Fruit fly (Drosophila melanogaster) whole organism, adult: ENCODE measurements around the gene Txl.

ENCODE experiments used
- CG11617 ChIP-seq: fragments of 200-800 bp; sonication (Bioruptor generic); optimal IDR thresholded peaks from 2 replicates; lab custom pipeline; 2017; ENCODE audit warnings: mild to moderate bottlenecking, missing biosample characterization, missing genetic modification reagents, missing genetic modification characterization
- CG12768 ChIP-seq: fragments of 200-800 bp; sonication (Bioruptor generic); optimal IDR thresholded peaks from 2 replicates; lab custom pipeline; 2017; ENCODE audit warnings: missing biosample characterization, missing genetic modification characterization, mild to moderate bottlenecking, moderate library complexity, missing genetic modification reagents
- CG14711 ChIP-seq: fragments of 200-800 bp; sonication (Bioruptor generic); optimal IDR thresholded peaks from 2 replicates; lab custom pipeline; 2018; ENCODE audit warnings: missing biosample characterization, mild to moderate bottlenecking, missing genetic modification characterization, moderate library complexity
- CG1620 ChIP-seq: fragments of 200-800 bp; sonication (Bioruptor generic); optimal IDR thresholded peaks from 2 replicates; lab custom pipeline; 2016; ENCODE audit warnings: missing biosample characterization, missing genetic modification characterization
- CG33017 ChIP-seq: fragments of 200-800 bp; sonication (Bioruptor generic); optimal IDR thresholded peaks from 2 replicates; lab custom pipeline; 2018; ENCODE audit warnings: missing biosample characterization, mild to moderate bottlenecking, missing genetic modification characterization, moderate library complexity
- CG5204 ChIP-seq: fragments of 200-800 bp; sonication (Bioruptor generic); optimal IDR thresholded peaks from 2 replicates; lab custom pipeline; 2016; ENCODE audit warnings: missing biosample characterization, missing genetic modification characterization
- CG7045 ChIP-seq: fragments of 200-800 bp; sonication (Bioruptor generic); optimal IDR thresholded peaks from 2 replicates; lab custom pipeline; 2017; ENCODE audit warnings: missing biosample characterization, mild to moderate bottlenecking, missing genetic modification characterization
- CG7101 ChIP-seq: fragments of 200-800 bp; sonication (Bioruptor generic); optimal IDR thresholded peaks from 2 replicates; lab custom pipeline; 2018; ENCODE audit warnings: missing biosample characterization, mild to moderate bottlenecking, missing genetic modification characterization, moderate library complexity
- Clk ChIP-seq: fragments of 200-800 bp; sonication (Bioruptor generic); optimal IDR thresholded peaks from 2 replicates; lab custom pipeline; 2017; ENCODE audit warnings: missing biosample characterization, missing genetic modification characterization
- Crg-1 ChIP-seq: fragments of 200-800 bp; sonication (Bioruptor generic); optimal IDR thresholded peaks from 2 replicates; lab custom pipeline; 2016; ENCODE audit warnings: missing biosample characterization, missing genetic modification characterization
- Hr96 ChIP-seq: fragments of 200-800 bp; sonication (Bioruptor generic); optimal IDR thresholded peaks from 2 replicates; lab custom pipeline; 2016; ENCODE audit warnings: missing biosample characterization, missing genetic modification characterization
- Mnt ChIP-seq: fragments of 200-800 bp; sonication (Bioruptor generic); optimal IDR thresholded peaks from 2 replicates; lab custom pipeline; 2016; ENCODE audit warnings: missing biosample characterization, mild to moderate bottlenecking, missing genetic modification characterization
- bab1 ChIP-seq: fragments of 200-800 bp; sonication (Bioruptor generic); optimal IDR thresholded peaks from 3 replicates; lab custom pipeline; 2019; ENCODE audit warnings: missing biosample characterization, mild to moderate bottlenecking, missing genetic modification characterization, moderate library complexity
- cic ChIP-seq: fragments of 200-800 bp; sonication (Bioruptor generic); optimal IDR thresholded peaks from 2 replicates; lab custom pipeline; 2017; ENCODE audit warnings: missing biosample characterization, mild to moderate bottlenecking, missing genetic modification characterization, moderate library complexity
- cnc ChIP-seq, 2 experiments: fragments of >200 bp; optimal IDR thresholded peaks; 2 replicates each; lab custom pipeline; 2017
- kay ChIP-seq: fragments of 200-800 bp; sonication (Bioruptor generic); peaks from one replicate; lab custom pipeline; 2016; ENCODE audit warnings: missing biosample characterization, missing genetic modification characterization, borderline replicate concordance
- ovo ChIP-seq: fragments of 200-800 bp; sonication (Bioruptor generic); optimal IDR thresholded peaks from 2 replicates; lab custom pipeline; 2016; ENCODE audit warnings: missing biosample characterization, missing genetic modification characterization
- pad ChIP-seq: fragments of 200-800 bp; sonication (Bioruptor generic); optimal IDR thresholded peaks from 3 replicates; lab custom pipeline; 2017; ENCODE audit warnings: missing biosample characterization, missing genetic modification characterization, mild to moderate bottlenecking, moderate library complexity, missing genetic modification reagents
- tj ChIP-seq: fragments of 200-800 bp; sonication (Bioruptor generic); optimal IDR thresholded peaks from 3 replicates; lab custom pipeline; 2017; ENCODE audit warnings: missing biosample characterization, mild to moderate bottlenecking, missing genetic modification characterization, moderate library complexity
- toe ChIP-seq: fragments of 200-800 bp; sonication (Bioruptor generic); optimal IDR thresholded peaks from 2 replicates; lab custom pipeline; 2016; ENCODE audit warnings: missing biosample characterization, missing genetic modification characterization

The Txl gene

dm6 chr3L:5793967-5794366, 28.3 kb downstream of the Txl start, which contains the start of gene Bre1:
Bre1 (minus strand) TSS chr3L:5794192.
- TF ChIP-seq Crg-1 (GFP tag; lab: Kevin White, UChicago) (no peak), cic (GFP tag; lab: Kevin White, UChicago) (no peak), bab1 (peak; percentile 24), pad (GFP tag; lab: Kevin White, UChicago) (no peak), Hr96 (no peak), CG12768 (no peak), CG14711 (tag; lab: Kevin White, UChicago) (peak; percentile 4), CG1620 (GFP tag; lab: Kevin White, UChicago) (no peak), tj (no peak), Clk (GFP tag; lab: Kevin White, UChicago) (no peak), CG7101 (tag; lab: Kevin White, UChicago) (no peak)

dm6 chr3L:5796493-5796998, 30.9 kb downstream of the Txl start, which contains the start of gene Tektin-C:
Tektin-C (minus strand) TSS chr3L:5796543.
- no peak for TF ChIP-seq Crg-1 (GFP tag; lab: Kevin White, UChicago)
- no peak for TF ChIP-seq CG11617
- TF ChIP-seq CG7045 = no peak
- TF ChIP-seq pad (GFP tag; lab: Kevin White, UChicago) = no peak
- TF ChIP-seq CG7101 (tag; lab: Kevin White, UChicago) = no peak
- no peak for TF ChIP-seq CG12768
- TF ChIP-seq CG1620 (GFP tag; lab: Kevin White, UChicago) = no peak
- TF ChIP-seq cic (GFP tag; lab: Kevin White, UChicago) = no peak
- no peak for TF ChIP-seq tj
- TF ChIP-seq CG33017 (tag; lab: Kevin White, UChicago) = no peak
- TF ChIP-seq CG14711 (tag; lab: Kevin White, UChicago) = no peak
- TF ChIP-seq Clk (GFP tag; lab: Kevin White, UChicago) = no peak

DNA sequence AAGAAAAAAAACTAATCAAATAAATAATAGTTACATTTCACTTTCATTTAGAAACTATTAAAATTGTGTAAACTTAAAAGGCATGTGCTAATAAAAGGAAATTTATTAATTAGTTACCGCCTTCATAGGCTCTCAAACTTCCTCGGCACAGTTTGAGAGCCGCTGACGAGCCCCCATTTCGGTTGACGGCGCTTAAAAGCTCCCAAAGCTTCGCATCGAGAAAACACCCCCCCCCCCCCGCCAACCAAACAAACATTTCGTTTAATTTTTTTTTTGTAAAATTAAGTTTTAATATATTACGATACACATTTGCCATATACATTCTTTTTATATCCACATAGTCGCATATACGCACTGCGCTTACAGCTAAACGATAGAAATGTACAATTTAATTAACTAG, 31.6 kb downstream of the Txl start:
- no peak for TF ChIP-seq tj
- TF ChIP-seq CG12768 = no peak
- no peak for TF ChIP-seq Crg-1 (GFP tag; lab: Kevin White, UChicago)
- TF ChIP-seq Hr96 = no peak
- TF ChIP-seq CG33017 (tag; lab: Kevin White, UChicago) = no peak
- TF ChIP-seq kay (GFP tag; lab: Kevin White, UChicago) = no peak
- no peak for TF ChIP-seq CG11617
- no peak for TF ChIP-seq cnc (optimal IDR thresholded peaks at IDR 0.05; lab: Kevin White, UChicago)
- no peak for TF ChIP-seq CG7101 (tag; lab: Kevin White, UChicago)
- no peak for TF ChIP-seq Mnt
- no peak for TF ChIP-seq toe (GFP tag; lab: Kevin White, UChicago)
- TF ChIP-seq cic (GFP tag; lab: Kevin White, UChicago) = no peak
- TF ChIP-seq CG5204 (GFP tag; lab: Kevin White, UChicago) = no peak
- TF ChIP-seq ovo (GFP tag; lab: Kevin White, UChicago) = no peak
- no peak for TF ChIP-seq pad (GFP tag; lab: Kevin White, UChicago)
- no peak for TF ChIP-seq CG7045
- TF ChIP-seq bab1 = no peak
- no peak for TF ChIP-seq CG1620 (GFP tag; lab: Kevin White, UChicago)
- TF ChIP-seq CG14711 (tag; lab: Kevin White, UChicago) = no peak
- no peak for TF ChIP-seq Clk (GFP tag; lab: Kevin White, UChicago)

DNA sequence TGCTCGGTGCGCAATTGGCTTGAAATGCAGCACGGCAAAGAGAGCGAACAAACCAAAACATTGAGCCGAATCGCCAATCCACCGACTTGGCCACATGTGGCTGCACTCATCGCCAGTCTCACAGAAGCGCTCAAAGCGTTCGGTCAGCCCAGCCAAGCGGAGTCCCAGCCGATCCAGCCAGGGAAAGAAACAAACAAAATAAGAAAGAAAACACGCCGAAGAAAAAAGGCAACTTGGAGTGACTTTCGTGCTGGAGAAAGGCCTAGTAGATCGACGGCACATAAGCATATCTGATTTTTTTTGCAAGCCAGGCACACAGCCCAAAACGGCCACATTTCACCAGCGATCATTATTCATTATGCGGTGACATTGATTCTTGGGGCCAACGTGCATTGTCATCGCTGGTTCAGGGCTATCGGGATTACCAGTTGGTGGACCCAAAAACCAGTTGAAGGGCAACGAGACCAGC, 36.5 kb downstream of the Txl start:
- TF ChIP-seq Hr96 (no peak), toe (GFP tag; lab: Kevin White, UChicago) (no peak), cic (GFP tag; lab: Kevin White, UChicago) (no peak), ovo (GFP tag; lab: Kevin White, UChicago) (no peak), tj (no peak), CG12768 (no peak)

dm6 chr3L:5802733-5803132, 37.1 kb downstream of the Txl start, which contains the start of gene CG42272:
CG42272 (plus strand) TSS chr3L:5803033.
- TF ChIP-seq tj = no peak

DNA sequence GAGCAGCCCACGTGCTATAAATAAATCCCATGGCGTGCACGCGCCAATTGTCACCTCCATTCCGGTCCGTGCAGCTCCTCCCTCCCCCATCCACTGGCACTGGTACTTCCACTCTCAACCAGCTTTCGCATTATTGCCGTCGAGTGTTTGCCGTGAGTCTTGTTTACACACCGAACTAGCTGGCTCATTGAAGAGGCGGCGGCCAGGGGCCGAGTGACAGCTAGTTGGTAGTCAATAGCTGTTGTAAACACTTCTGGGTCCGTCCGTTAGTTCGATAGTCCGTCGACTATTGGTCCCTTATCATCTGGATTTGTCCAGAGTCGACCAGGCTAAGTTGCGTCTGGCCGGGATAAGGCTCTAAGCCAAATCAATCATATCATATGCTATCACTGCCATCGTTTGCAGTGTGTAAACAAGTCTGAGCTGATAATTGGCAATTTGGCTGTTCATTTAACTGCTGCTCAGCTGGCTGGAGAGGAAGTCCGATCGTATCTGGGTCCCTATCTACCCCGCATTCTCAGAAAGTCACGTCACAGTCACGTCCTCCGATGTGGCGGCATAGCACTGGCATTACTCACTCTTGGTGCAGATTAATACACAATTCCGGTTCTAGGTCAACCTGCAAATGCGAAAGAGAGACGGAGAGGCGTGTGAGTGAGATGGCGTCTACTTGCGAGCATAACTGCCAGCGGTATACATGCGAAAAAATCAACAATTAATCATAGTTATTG, 41.9 kb downstream of the Txl start:
- no peak for TF ChIP-seq kay (GFP tag; lab: Kevin White, UChicago)
- TF ChIP-seq CG1620 (GFP tag; lab: Kevin White, UChicago) = peak; percentile 67
- TF ChIP-seq tj = no peak
- peak; percentile 69 for TF ChIP-seq Clk (GFP tag; lab: Kevin White, UChicago)
- peak; percentile 64 for TF ChIP-seq CG7101 (tag; lab: Kevin White, UChicago)
- peak; percentile 64 for TF ChIP-seq Crg-1 (GFP tag; lab: Kevin White, UChicago)
- no peak for TF ChIP-seq Hr96
- TF ChIP-seq CG11617 = peak; percentile 53
- peak; percentile 75 for TF ChIP-seq ovo (GFP tag; lab: Kevin White, UChicago)
- peak; percentile 93 for TF ChIP-seq Mnt
- peak; percentile 98 for TF ChIP-seq cic (GFP tag; lab: Kevin White, UChicago)
- TF ChIP-seq pad (GFP tag; lab: Kevin White, UChicago) = peak; percentile 57
- TF ChIP-seq CG7045 = peak; percentile 70
- no peak for TF ChIP-seq cnc (optimal IDR thresholded peaks at IDR 0.05; lab: Kevin White, UChicago)
- TF ChIP-seq bab1 = no peak
- TF ChIP-seq CG12768 = peak; percentile 88
- peak; percentile 24 for TF ChIP-seq CG14711 (tag; lab: Kevin White, UChicago)
- peak; percentile 14 for TF ChIP-seq CG33017 (tag; lab: Kevin White, UChicago)
- peak; percentile 31 for TF ChIP-seq toe (GFP tag; lab: Kevin White, UChicago)
- no peak for TF ChIP-seq CG5204 (GFP tag; lab: Kevin White, UChicago)
